Fruit fly (Drosophila melanogaster): ENCODE data around the gene Phf5a.

Phf5a gene

dm6 chr2L:6480212-6480994, 10.2 kb downstream of the Phf5a start, which contains the start of the genes Sec61alpha and Daxx (continued):
- peak; percentile 64 for TF ChIP-seq CG4854 (GFP tag; optimal IDR thresholded peaks at IDR 0.05)
- TF ChIP-seq NK7.1 (GFP tag; optimal IDR thresholded peaks at IDR 0.05): peak; percentile 68
- peak; percentile 82 for TF ChIP-seq Xrp1 (GFP tag; IDR thresholded peaks at IDR 0.05)
- TF ChIP-seq lab (GFP tag; optimal IDR thresholded peaks at IDR 0.05): peak; percentile 87
- TF ChIP-seq Oli (tag; optimal IDR thresholded peaks at IDR 0.05): peak; percentile 78
- no peak for TF ChIP-seq Trl (optimal IDR thresholded peaks at IDR 0.05)
- peak; percentile 91 for TF ChIP-seq Trl (GFP tag; optimal IDR thresholded peaks at IDR 0.05)
- TF ChIP-seq CG12236 (GFP tag; optimal IDR thresholded peaks at IDR 0.05): peak; percentile 51
- TF ChIP-seq Doc2 (GFP tag; IDR thresholded peaks at IDR 0.05): peak; percentile 63; the same call in 1 of the 2 replicates
- TF ChIP-seq TFAM (GFP tag; optimal IDR thresholded peaks at IDR 0.05): no peak
- TF ChIP-seq kah (GFP tag; optimal IDR thresholded peaks at IDR 0.05): peak; percentile 37
- peak; percentile 36 for TF ChIP-seq Neu2 (GFP tag; optimal IDR thresholded peaks at IDR 0.05; ENCODE audit: borderline replicate concordance)
- peak; percentile 69 for TF ChIP-seq CG12219 (GFP tag; optimal IDR thresholded peaks at IDR 0.05)
- peak; percentile 53 for TF ChIP-seq Asciz (GFP tag; optimal IDR thresholded peaks at IDR 0.05)
- peak; percentile 83 for TF ChIP-seq crc (GFP tag; optimal IDR thresholded peaks at IDR 0.05)
- TF ChIP-seq hb (GFP tag; IDR thresholded peaks at IDR 0.05; ENCODE audit: partially characterized antibody): peak; percentile 100
- no peak for TF ChIP-seq fd102C (GFP tag; optimal IDR thresholded peaks at IDR 0.05)
- TF ChIP-seq Deaf1 (tag; optimal IDR thresholded peaks at IDR 0.05): peak; percentile 97
- peak; percentile 88 for TF ChIP-seq CG9215 (GFP tag; IDR thresholded peaks at IDR 0.05)
- peak; percentile 94 for TF ChIP-seq shn (GFP tag; optimal IDR thresholded peaks at IDR 0.05)
- peak; percentile 73 for TF ChIP-seq ssp (GFP tag; IDR thresholded peaks at IDR 0.05)
- TF ChIP-seq CG32772 (GFP tag; IDR thresholded peaks at IDR 0.05): peak; percentile 79
- TF ChIP-seq CG16813 (GFP tag; IDR thresholded peaks at IDR 0.05; ENCODE audit: partially characterized antibody): peak; percentile 100
- TF ChIP-seq CG6272 (GFP tag; IDR thresholded peaks at IDR 0.05): peak; percentile 89
- peak; percentile 94 for TF ChIP-seq pho (GFP tag; optimal IDR thresholded peaks at IDR 0.05)
- TF ChIP-seq nau (GFP tag; optimal IDR thresholded peaks at IDR 0.05): peak; percentile 45
- TF ChIP-seq sens (GFP tag): peak; percentile 98
- TF ChIP-seq CG6254 (GFP tag; optimal IDR thresholded peaks at IDR 0.05): no peak
- TF ChIP-seq D19A (tag; optimal IDR thresholded peaks at IDR 0.05): peak; percentile 63
- peak; percentile 93 for TF ChIP-seq Ets97D (GFP tag; optimal IDR thresholded peaks at IDR 0.05)
- TF ChIP-seq Nf-YB (GFP tag; optimal IDR thresholded peaks at IDR 0.05): peak; percentile 37
- TF ChIP-seq CG8281 (tag; optimal IDR thresholded peaks at IDR 0.05): peak; percentile 52
- peak; percentile 40 for TF ChIP-seq schlank (tag; optimal IDR thresholded peaks at IDR 0.05)
- TF ChIP-seq tll (GFP tag; optimal IDR thresholded peaks at IDR 0.05): peak; percentile 4 to 69
- TF ChIP-seq chm (GFP tag; IDR thresholded peaks at IDR 0.05): peak; percentile 66
- TF ChIP-seq Scr (GFP tag; IDR thresholded peaks at IDR 0.05; ENCODE audit: partially characterized antibody): peak; percentile 99
- TF ChIP-seq mld (GFP tag; IDR thresholded peaks at IDR 0.05; ENCODE audit: partially characterized antibody): peak; percentile 100
- TF ChIP-seq CkIIα-i1 (GFP tag; IDR thresholded peaks at IDR 0.05): no peak
- TF ChIP-seq CG4360 (GFP tag; IDR thresholded peaks at IDR 0.05): no peak
- TF ChIP-seq CG9817 (tag; optimal IDR thresholded peaks at IDR 0.05): peak; percentile 88
- TF ChIP-seq fu2 (GFP tag; optimal IDR thresholded peaks at IDR 0.05): peak; percentile 89
- peak; percentile 99 for TF ChIP-seq HLH4C (GFP tag; IDR thresholded peaks at IDR 0.05; ENCODE audit: partially characterized antibody)
- peak; percentile 85 for TF ChIP-seq CG2712 (tag; optimal IDR thresholded peaks at IDR 0.05)
- peak; percentile 78 for TF ChIP-seq Meics (GFP tag; optimal IDR thresholded peaks at IDR 0.05)
- peak; percentile 79 for TF ChIP-seq bcd (GFP tag; optimal IDR thresholded peaks at IDR 0.05)
- TF ChIP-seq Dad (GFP tag; optimal IDR thresholded peaks at IDR 0.05): peak; percentile 88
- peak; percentile 46; the same call in 1 of the 2 replicates for TF ChIP-seq aop (GFP tag; IDR thresholded peaks at IDR 0.05)
- TF ChIP-seq CG10431 (GFP tag; optimal IDR thresholded peaks at IDR 0.05): peak; percentile 42
